Worm (Caenorhabditis elegans): Measurements from ENCODE around the gene Y73F8A.10.

- TF ChIP-seq dao-5 (tag; optimal IDR thresholded peaks at IDR 0.05) (no peak), him-1 (tag; optimal IDR thresholded peaks at IDR 0.05) (no peak)
Measured at ce11 chrIV:15321279-15321678, 27.1 kb downstream of the Y73F8A.10 start, which contains the start of gene Y73F8A.15.
